Worm (Caenorhabditis elegans) whole organism, L1 larva: Measurements from ENCODE around the gene cest-2.2.
A peak's percentile ranks its signal among the peaks of the same experiment; 100 is the strongest.

ENCODE experiments used
- C16A3.4 ChIP-seq: fragments of 150-350 bp; optimal IDR thresholded peaks from 2 replicates; lab custom pipeline; 2014; ENCODE audit warnings: missing biosample characterization, missing genetic modification characterization
- blmp-1 ChIP-seq: fragments of 150-350 bp; optimal IDR thresholded peaks from 2 replicates; lab custom pipeline; 2014; ENCODE audit warnings: missing biosample characterization, missing genetic modification characterization
- ceh-82 ChIP-seq, 3 experiments: fragments of 150-350 bp in 1 of 3; sonication (generic microtip) in 2 of 3; optimal IDR thresholded peaks; 2 replicates each; lab custom pipeline; 2014 to 2017; ENCODE audit warnings: missing biosample characterization in 3 of 3, missing genetic modification characterization in 3 of 3
- ceh-90 ChIP-seq: sonication (generic microtip); optimal IDR thresholded peaks from 2 replicates; lab custom pipeline; 2016; ENCODE audit warnings: missing genetic modification characterization, missing compliant biosample characterization
- efl-1 ChIP-seq, 4 experiments: fragments of 150-350 bp; optimal IDR thresholded peaks in 3 of 4; peaks in 1 of 4; 1 replicate in 1 of 4; 2 replicates in 3 of 4; lab custom pipeline; 2014; ENCODE audit warnings: missing biosample characterization in 2 of 4, missing genetic modification characterization in 2 of 4, missing genetic modification reagents in 2 of 4
- elt-2 ChIP-seq: sonication (generic microtip); optimal IDR thresholded peaks from 2 replicates; lab custom pipeline; 2016; ENCODE audit warnings: missing genetic modification characterization, mild to moderate bottlenecking, inconsistent platforms, missing compliant biosample characterization, missing genetic modification reagents
- fkh-10 ChIP-seq: sonication (generic microtip); optimal IDR thresholded peaks from 2 replicates; lab custom pipeline; 2017; ENCODE audit warnings: missing biosample characterization, missing genetic modification reagents, missing genetic modification characterization
- fos-1 ChIP-seq: fragments of 150-350 bp; optimal IDR thresholded peaks from 2 replicates; lab custom pipeline; 2014; ENCODE audit warnings: missing biosample characterization, missing genetic modification characterization
- hlh-4 ChIP-seq: sonication (generic microtip); optimal IDR thresholded peaks from 2 replicates; lab custom pipeline; 2016; ENCODE audit warnings: mild to moderate bottlenecking, missing genetic modification characterization, missing compliant biosample characterization
- jun-1 ChIP-seq: fragments of 150-350 bp; optimal IDR thresholded peaks from 2 replicates; lab custom pipeline; 2014; ENCODE audit warnings: missing biosample characterization, missing genetic modification reagents, missing genetic modification characterization
- lin-14 ChIP-seq: fragments of 200-800 bp; sonication (Bioruptor generic); optimal IDR thresholded peaks from 2 replicates; lab custom pipeline; 2018; ENCODE audit warnings: mild to moderate bottlenecking, missing genetic modification characterization, moderate library complexity, missing compliant biosample characterization
- lsy-2 ChIP-seq, 2 experiments: fragments of 150-350 bp; optimal IDR thresholded peaks; 2 replicates each; lab custom pipeline; 2014; ENCODE audit warnings: missing biosample characterization in 2 of 2, missing genetic modification characterization in 2 of 2
- rnt-1 ChIP-seq: sonication (generic microtip); optimal IDR thresholded peaks from 2 replicates; lab custom pipeline; 2016; ENCODE audit warnings: mild to moderate bottlenecking, missing genetic modification characterization, moderate library complexity, missing compliant biosample characterization
- ztf-4 ChIP-seq: fragments of 150-350 bp; optimal IDR thresholded peaks from 2 replicates; lab custom pipeline; 2014; ENCODE audit warnings: missing biosample characterization, missing genetic modification characterization

The cest-2.2 gene

DNA sequence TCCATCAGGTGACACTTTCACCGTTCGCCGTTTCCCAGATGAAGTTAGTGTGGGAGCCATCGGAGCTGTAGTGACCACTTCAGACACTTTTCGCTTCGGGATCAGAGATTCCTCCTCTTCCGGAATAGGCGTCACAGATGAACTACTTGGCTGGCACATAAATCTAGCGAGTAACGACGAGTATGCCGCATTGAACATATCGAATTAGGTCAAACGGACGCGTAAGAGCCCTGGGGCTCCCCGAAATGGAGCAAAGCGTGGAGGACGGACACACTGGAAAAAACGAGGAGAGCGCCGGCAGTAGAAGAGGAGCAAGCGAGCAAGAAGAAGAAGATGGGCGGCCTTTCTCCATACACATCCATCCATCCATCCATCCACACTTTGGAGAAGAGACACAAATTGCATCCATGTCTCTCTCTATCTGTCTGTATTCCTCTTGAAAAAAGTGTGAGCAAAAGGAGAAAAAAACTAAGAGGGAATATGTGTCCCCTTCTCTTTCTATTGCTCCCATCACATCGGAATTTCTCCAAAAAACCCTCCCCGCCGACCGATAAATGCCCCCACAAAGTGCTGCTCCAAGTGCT lies 48.7 kb downstream of the cest-2.2 start:
- no peak for TF ChIP-seq efl-1 (optimal IDR thresholded peaks at IDR 0.05; lab: Kevin White, UChicago)
- no peak for TF ChIP-seq efl-1 (GFP tag; optimal IDR thresholded peaks at IDR 0.05 in 1 of 2; lab: Kevin White, UChicago)
- TF ChIP-seq fos-1 (tag; lab: Kevin White, UChicago) = no peak
- peak; percentile 3 for TF ChIP-seq fkh-10
- TF ChIP-seq lin-14 (GFP tag; lab: Kevin White, UChicago) = peak; percentile 57
- TF ChIP-seq ceh-82 (tag; optimal IDR thresholded peaks at IDR 0.05; lab: Kevin White, UChicago) = peak in 1 of 3 experiments; percentile 27

DNA sequence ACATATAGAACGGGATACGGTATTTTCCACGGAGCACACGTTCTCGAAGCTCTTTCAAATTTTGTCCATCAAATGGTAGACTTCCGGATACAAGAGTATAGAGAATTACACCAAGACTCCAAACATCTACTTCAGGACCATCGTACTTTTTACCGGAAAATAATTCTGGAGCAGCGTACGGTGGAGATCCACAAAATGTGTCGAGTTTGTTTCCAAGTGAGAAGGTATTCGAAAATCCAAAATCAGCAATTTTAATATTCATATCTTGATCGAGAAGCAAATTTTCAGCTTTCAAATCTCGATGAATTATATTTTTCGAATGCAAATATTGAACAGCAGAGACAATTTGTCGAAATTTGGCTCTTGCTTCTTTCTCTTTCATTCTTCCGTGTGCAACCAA lies 52.0 kb downstream of the cest-2.2 start:
- TF ChIP-seq hlh-4 (tag; lab: Kevin White, UChicago) (no peak), rnt-1 (tag; lab: Kevin White, UChicago) (no peak), elt-2 (tag; lab: Kevin White, UChicago) (no peak), ztf-4 (tag; lab: Kevin White, UChicago) (no peak), C16A3.4 (no peak), lsy-2 (tag; optimal IDR thresholded peaks at IDR 0.05; lab: Kevin White, UChicago) (no peak), jun-1 (no peak), ceh-90 (tag; lab: Kevin White, UChicago) (no peak), blmp-1 (tag; lab: Kevin White, UChicago) (no peak)
- TF ChIP-seq, all 84 proteins: peak for 0
